Worm (Caenorhabditis elegans) whole organism, L1 larva: Measurements from ENCODE around the gene W09B6.4.

Source experiments
- C16A3.4 ChIP-seq: fragments of 150-350 bp; optimal IDR thresholded peaks from 2 replicates; lab custom pipeline; 2014; ENCODE audit warnings: missing biosample characterization, missing genetic modification characterization
- C34B4.2 ChIP-seq: sonication (generic microtip); optimal IDR thresholded peaks from 2 replicates; lab custom pipeline; 2017; ENCODE audit warnings: mild to moderate bottlenecking, missing genetic modification characterization, missing compliant biosample characterization
- Y116A8C.19 ChIP-seq: sonication (generic microtip); optimal IDR thresholded peaks from 2 replicates; lab custom pipeline; 2016; ENCODE audit warnings: missing compliant biosample characterization, missing genetic modification characterization, borderline replicate concordance
- aha-1 ChIP-seq: fragments of 150-350 bp; optimal IDR thresholded peaks from 2 replicates; lab custom pipeline; 2014; ENCODE audit warnings: missing biosample characterization, missing genetic modification characterization
- ama-1 ChIP-seq: fragments of 150-350 bp; optimal IDR thresholded peaks from 2 replicates; lab custom pipeline; 2014
- blmp-1 ChIP-seq: fragments of 150-350 bp; optimal IDR thresholded peaks from 2 replicates; lab custom pipeline; 2014; ENCODE audit warnings: missing biosample characterization, missing genetic modification characterization
- dpl-1 ChIP-seq, 3 experiments: fragments of 150-350 bp in 2 of 3; sonication (generic microtip) in 1 of 3; optimal IDR thresholded peaks; 2 replicates each; lab custom pipeline; 2014 to 2017; ENCODE audit warnings: missing biosample characterization in 3 of 3, missing genetic modification characterization in 3 of 3, missing genetic modification reagents in 3 of 3
- efl-1 ChIP-seq, 4 experiments: fragments of 150-350 bp; optimal IDR thresholded peaks in 3 of 4; peaks in 1 of 4; 1 replicate in 1 of 4; 2 replicates in 3 of 4; lab custom pipeline; 2014; ENCODE audit warnings: missing biosample characterization in 2 of 4, missing genetic modification characterization in 2 of 4, missing genetic modification reagents in 2 of 4
- egl-27 ChIP-seq, 2 experiments: fragments of 150-350 bp in 1 of 2; sonication (generic microtip); optimal IDR thresholded peaks; 3 replicates each; lab custom pipeline; 2017 to 2018; ENCODE audit warnings: missing biosample characterization in 2 of 2, missing genetic modification characterization in 2 of 2, missing genetic modification reagents in 2 of 2
- fkh-4 ChIP-seq: sonication (generic microtip); optimal IDR thresholded peaks from 2 replicates; lab custom pipeline; 2016; ENCODE audit warnings: missing compliant biosample characterization, missing genetic modification characterization, borderline replicate concordance
- fkh-8 ChIP-seq: sonication (generic microtip); optimal IDR thresholded peaks from 2 replicates; lab custom pipeline; 2016; ENCODE audit warnings: mild to moderate bottlenecking, missing genetic modification characterization, missing compliant biosample characterization
- fos-1 ChIP-seq: fragments of 150-350 bp; optimal IDR thresholded peaks from 2 replicates; lab custom pipeline; 2014; ENCODE audit warnings: missing biosample characterization, missing genetic modification characterization
- hlh-4 ChIP-seq: sonication (generic microtip); optimal IDR thresholded peaks from 2 replicates; lab custom pipeline; 2016; ENCODE audit warnings: mild to moderate bottlenecking, missing genetic modification characterization, missing compliant biosample characterization
- lin-35 ChIP-seq, 2 experiments: fragments of 150-350 bp; optimal IDR thresholded peaks; 2 replicates each; lab custom pipeline; 2014; ENCODE audit warnings: missing biosample characterization in 2 of 2, missing genetic modification characterization in 2 of 2, missing genetic modification reagents in 2 of 2
- lir-3 ChIP-seq: sonication (generic microtip); optimal IDR thresholded peaks from 2 replicates; lab custom pipeline; 2016; ENCODE audit warnings: mild to moderate bottlenecking, missing genetic modification characterization, moderate library complexity, missing compliant biosample characterization; ENCODE audit not compliant: poor library complexity
- mdl-1 ChIP-seq, 2 experiments: fragments of 150-350 bp; optimal IDR thresholded peaks; 2 replicates each; lab custom pipeline; 2014 to 2017; ENCODE audit warnings: missing biosample characterization in 2 of 2, missing genetic modification characterization in 2 of 2, inconsistent platforms in 1 of 2
- mep-1 ChIP-seq: fragments of 150-350 bp; optimal IDR thresholded peaks from 2 replicates; lab custom pipeline; 2014; ENCODE audit warnings: missing biosample characterization, missing genetic modification characterization
- nhr-12 ChIP-seq: sonication (generic microtip); optimal IDR thresholded peaks from 2 replicates; lab custom pipeline; 2017; ENCODE audit warnings: missing biosample characterization, missing genetic modification characterization
- nhr-19 ChIP-seq: fragments of 200-800 bp; sonication (Bioruptor generic); conservative IDR thresholded peaks from 2 replicates; pipeline ENCODE4 v1.3.6; 2022; ENCODE audit warnings: missing genetic modification characterization, missing compliant biosample characterization
- nhr-20 ChIP-seq: sonication (generic microtip); optimal IDR thresholded peaks from 2 replicates; lab custom pipeline; 2016; ENCODE audit warnings: mild to moderate bottlenecking, missing genetic modification characterization, missing compliant biosample characterization
- nhr-76 ChIP-seq: sonication (generic microtip); optimal IDR thresholded peaks from 2 replicates; lab custom pipeline; 2017; ENCODE audit warnings: missing biosample characterization, missing genetic modification characterization
- nhr-77 ChIP-seq: fragments of 150-350 bp; optimal IDR thresholded peaks from 2 replicates; lab custom pipeline; 2014; ENCODE audit warnings: missing biosample characterization, missing genetic modification characterization
- pax-3 ChIP-seq: fragments of 200-800 bp; sonication (Bioruptor generic); optimal IDR thresholded peaks from 2 replicates; lab custom pipeline; 2018; ENCODE audit warnings: mild to moderate bottlenecking, missing genetic modification characterization, moderate library complexity, missing compliant biosample characterization
- rnt-1 ChIP-seq: sonication (generic microtip); optimal IDR thresholded peaks from 2 replicates; lab custom pipeline; 2016; ENCODE audit warnings: mild to moderate bottlenecking, missing genetic modification characterization, moderate library complexity, missing compliant biosample characterization
- snpc-4 ChIP-seq: fragments of 150-350 bp; optimal IDR thresholded peaks from 2 replicates; lab custom pipeline; 2014; ENCODE audit warnings: missing biosample characterization, missing genetic modification characterization
- sup-37 ChIP-seq: fragments of 200-800 bp; sonication (Bioruptor generic); optimal IDR thresholded peaks from 2 replicates; lab custom pipeline; 2018; ENCODE audit warnings: mild to moderate bottlenecking, missing genetic modification characterization, missing compliant biosample characterization
- tbx-2 ChIP-seq: sonication (generic microtip); optimal IDR thresholded peaks from 2 replicates; lab custom pipeline; 2016; ENCODE audit warnings: missing genetic modification characterization, missing compliant biosample characterization
- tlp-1 ChIP-seq: fragments of 150-350 bp; optimal IDR thresholded peaks from 2 replicates; lab custom pipeline; 2014; ENCODE audit warnings: missing biosample characterization, missing genetic modification characterization
- unc-86 ChIP-seq: sonication (generic microtip); optimal IDR thresholded peaks from 2 replicates; lab custom pipeline; 2016; ENCODE audit warnings: missing genetic modification characterization, missing compliant biosample characterization
- unc-98 ChIP-seq: fragments of 200-800 bp; sonication (Bioruptor generic); IDR thresholded peaks from 2 replicates; pipeline ENCODE4 v1.3.6; 2022; ENCODE audit warnings: missing genetic modification characterization, missing compliant biosample characterization
- xbp-1 ChIP-seq: sonication (generic microtip); optimal IDR thresholded peaks from 2 replicates; lab custom pipeline; 2016; ENCODE audit warnings: missing genetic modification characterization, missing compliant biosample characterization
- ztf-11 ChIP-seq, 2 experiments: sonication (generic microtip); optimal IDR thresholded peaks; 2 replicates each; lab custom pipeline; 2016 to 2017; ENCODE audit warnings: missing genetic modification characterization in 2 of 2, missing biosample characterization in 1 of 2, missing compliant biosample characterization in 1 of 2

Gene W09B6.4

DNA sequence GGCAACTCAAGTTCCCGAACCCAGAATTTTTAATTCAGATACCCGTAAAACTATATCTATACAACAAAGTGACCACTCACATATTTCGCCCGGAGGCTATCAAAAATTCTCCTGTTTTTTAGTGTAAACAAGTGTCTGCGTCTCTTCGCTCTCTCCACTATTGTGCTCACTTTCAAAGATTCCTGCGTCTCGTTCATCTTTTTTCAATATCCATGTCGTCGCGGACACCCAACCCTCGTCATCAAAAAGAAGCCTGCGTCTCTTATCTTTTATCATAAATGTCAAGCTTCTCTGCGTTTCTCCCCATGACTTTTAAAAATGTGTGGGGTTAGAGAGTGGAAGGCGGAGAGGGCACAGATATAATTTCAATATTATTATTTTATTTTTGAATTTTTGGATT, 55.7 kb downstream of the W09B6.4 start (continued):
- TF ChIP-seq fos-1 (tag; lab: Kevin White, UChicago) (peak; percentile 40), dpl-1 (GFP tag; optimal IDR thresholded peaks at IDR 0.05; lab: Kevin White, UChicago) (peak in 1 of 3 experiments; percentile 35), mdl-1 (tag; optimal IDR thresholded peaks at IDR 0.05; lab: Kevin White, UChicago) (peak in 1 of 2 experiments; percentile 43), fkh-4 (tag; lab: Kevin White, UChicago) (peak; percentile 30), nhr-77 (no peak), snpc-4 (tag; lab: Kevin White, UChicago) (peak; percentile 8), Y116A8C.19 (no peak), nhr-19 (GFP tag; lab: Robert Waterston, UW) (peak; percentile 60), C16A3.4 (tag; lab: Kevin White, UChicago) (no peak), C34B4.2 (tag; lab: Kevin White, UChicago) (no peak), xbp-1 (peak; percentile 47), mep-1 (tag; lab: Kevin White, UChicago) (peak; percentile 59), tbx-2 (tag; lab: Kevin White, UChicago) (peak; percentile 51), nhr-76 (tag; lab: Kevin White, UChicago) (no peak), blmp-1 (peak; percentile 23), lir-3 (tag; lab: Kevin White, UChicago) (no peak), efl-1 (optimal IDR thresholded peaks at IDR 0.05; lab: Kevin White, UChicago) (peak; percentile 63 to 65), efl-1 (GFP tag; optimal IDR thresholded peaks at IDR 0.05 in 1 of 2; lab: Kevin White, UChicago) (peak in 1 of 2 experiments; percentile 36), rnt-1 (tag; lab: Kevin White, UChicago) (peak; percentile 77), egl-27 (tag; optimal IDR thresholded peaks at IDR 0.05; lab: Kevin White, UChicago) (peak in 1 of 2 experiments; percentile 16), tlp-1 (tag; lab: Kevin White, UChicago) (no peak)

ce11 chrII:1082859-1083258, 57.8 kb downstream of the W09B6.4 start, which contains the start of gene K02E7.1:
TSS of gene K02E7.1 (plus strand) at chrII:1083159.
- TF ChIP-seq sup-37 (GFP tag; lab: Kevin White, UChicago): no peak
- TF ChIP-seq ztf-11 (tag; optimal IDR thresholded peaks at IDR 0.05; lab: Kevin White, UChicago): no peak
- no peak for TF ChIP-seq rnt-1 (tag; lab: Kevin White, UChicago)
- TF ChIP-seq aha-1 (tag; lab: Kevin White, UChicago): no peak
- TF ChIP-seq nhr-12 (tag; lab: Kevin White, UChicago): no peak
- TF ChIP-seq nhr-20 (tag; lab: Kevin White, UChicago): no peak
- TF ChIP-seq fkh-4 (tag; lab: Kevin White, UChicago): no peak
- no peak for TF ChIP-seq nhr-19 (GFP tag; lab: Robert Waterston, UW)
- TF ChIP-seq mep-1 (tag; lab: Kevin White, UChicago): no peak
- TF ChIP-seq unc-98 (GFP tag; lab: Robert Waterston, UW): no peak
- TF ChIP-seq xbp-1: no peak
- no peak for TF ChIP-seq tlp-1 (tag; lab: Kevin White, UChicago)
- TF ChIP-seq ama-1 (lab: Kevin White, UChicago): no peak
- no peak for TF ChIP-seq fkh-8
- TF ChIP-seq blmp-1: no peak
- no peak for TF ChIP-seq hlh-4 (tag; lab: Kevin White, UChicago)
- no peak for TF ChIP-seq pax-3 (tag; lab: Kevin White, UChicago)
- TF ChIP-seq unc-86 (tag; lab: Kevin White, UChicago): no peak
- no peak for TF ChIP-seq lin-35 (GFP tag; optimal IDR thresholded peaks at IDR 0.05; lab: Kevin White, UChicago)
- no peak for TF ChIP-seq Y116A8C.19
